Worm (Caenorhabditis elegans) whole organism, late embryonic: ENCODE results near the gene E02H4.5.

Experiments used
- ama-1 ChIP-seq: fragments of 150-350 bp; optimal IDR thresholded peaks from 2 replicates; lab custom pipeline; 2014
- rnt-1 ChIP-seq: sonication (generic microtip); optimal IDR thresholded peaks from 2 replicates; lab custom pipeline; 2016; ENCODE audit warnings: missing genetic modification characterization, missing compliant biosample characterization

- TF ChIP-seq ama-1 (no peak), rnt-1 (tag; lab: Kevin White, UChicago) (no peak)
Observed at ce11 chrX:14246518-14246917, 8.4 kb downstream of the E02H4.5 start, which contains the start of gene mlc-6.
